Fruit fly (Drosophila melanogaster) Kc167 (cell line): ENCODE measurements around the gene CG34148.

Source experiments
- h ChIP-seq: fragments of >200 bp; optimal IDR thresholded peaks from 3 replicates; lab custom pipeline; 2018; ENCODE audit warnings: missing external identifiers
- insv ChIP-seq: fragments of >200 bp; optimal IDR thresholded peaks from 3 replicates; lab custom pipeline; 2018; ENCODE audit warnings: missing external identifiers
- psq ChIP-seq: fragments of >200 bp; optimal IDR thresholded peaks from 2 replicates; lab custom pipeline; 2017; ENCODE audit warnings: missing external identifiers
- ttk ChIP-seq: sonication (Bioruptor generic); optimal IDR thresholded peaks from 2 replicates; lab custom pipeline; 2017; ENCODE audit warnings: missing external identifiers

DNA sequence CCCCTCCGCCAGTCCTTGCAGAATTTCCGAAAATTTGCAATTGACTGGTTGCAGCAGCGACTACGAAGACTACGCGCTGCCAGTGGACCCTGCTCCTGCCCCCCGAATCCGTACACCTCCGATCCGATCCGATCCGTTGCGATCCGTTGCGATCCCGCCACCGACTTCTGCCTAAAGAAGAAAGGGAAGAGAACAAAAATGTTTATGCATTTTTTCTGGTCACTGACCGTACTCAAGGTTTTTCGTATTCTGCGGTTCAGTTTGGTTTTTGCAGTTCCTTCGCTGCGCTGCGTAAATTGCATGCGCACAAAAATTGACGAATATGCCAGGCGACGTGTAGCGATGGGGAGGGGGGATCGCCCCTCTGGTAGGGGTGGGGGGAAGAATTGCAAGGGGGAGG is 43.8 kb upstream of the CG34148 start:
- no peak for TF ChIP-seq h
- TF ChIP-seq ttk = no peak
- no peak for TF ChIP-seq psq (lab: Kevin White, UChicago)
- TF ChIP-seq insv (lab: Kevin White, UChicago) = no peak
